Fruit fly (Drosophila melanogaster) whole organism, pupa: ENCODE data around the gene Afti.

Experiments used
- CG12605 ChIP-seq: fragments of 200-800 bp; sonication (Bioruptor generic); IDR thresholded peaks from 2 replicates; pipeline ENCODE4 v1.3.6; 2022; ENCODE audit warnings: missing biosample characterization, missing genetic modification characterization
- Pif1B ChIP-seq: fragments of 200-800 bp; sonication (Bioruptor generic); optimal IDR thresholded peaks from 3 replicates; lab custom pipeline; 2016; ENCODE audit warnings: missing biosample characterization, missing genetic modification characterization

DNA sequence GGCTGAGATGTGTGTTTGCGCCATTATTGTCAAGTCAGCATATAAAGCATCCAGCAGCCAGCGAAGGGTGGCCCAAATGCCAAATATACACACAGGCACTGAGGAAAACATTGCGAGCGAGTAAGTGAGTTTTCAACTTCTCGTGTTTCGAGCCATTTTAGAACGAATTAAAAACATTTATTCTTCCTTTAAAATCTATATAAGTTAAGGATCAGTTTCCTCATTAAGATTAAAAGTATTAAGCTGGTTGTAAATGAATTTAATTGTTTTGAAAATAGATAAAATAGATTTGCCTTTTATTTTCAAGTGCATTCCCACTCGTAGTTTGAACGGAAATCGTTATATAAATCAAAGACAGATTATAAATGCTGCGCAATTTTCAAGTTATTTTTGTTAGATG lies 24.9 kb upstream of the Afti start:
- TF ChIP-seq CG12605 (GFP tag; lab: Robert Waterston, UW) (no peak), Pif1B (GFP tag; lab: Kevin White, UChicago) (no peak)
